Worm (Caenorhabditis elegans): ENCODE results near the gene C06B8.3.

The C06B8.3 gene

DNA sequence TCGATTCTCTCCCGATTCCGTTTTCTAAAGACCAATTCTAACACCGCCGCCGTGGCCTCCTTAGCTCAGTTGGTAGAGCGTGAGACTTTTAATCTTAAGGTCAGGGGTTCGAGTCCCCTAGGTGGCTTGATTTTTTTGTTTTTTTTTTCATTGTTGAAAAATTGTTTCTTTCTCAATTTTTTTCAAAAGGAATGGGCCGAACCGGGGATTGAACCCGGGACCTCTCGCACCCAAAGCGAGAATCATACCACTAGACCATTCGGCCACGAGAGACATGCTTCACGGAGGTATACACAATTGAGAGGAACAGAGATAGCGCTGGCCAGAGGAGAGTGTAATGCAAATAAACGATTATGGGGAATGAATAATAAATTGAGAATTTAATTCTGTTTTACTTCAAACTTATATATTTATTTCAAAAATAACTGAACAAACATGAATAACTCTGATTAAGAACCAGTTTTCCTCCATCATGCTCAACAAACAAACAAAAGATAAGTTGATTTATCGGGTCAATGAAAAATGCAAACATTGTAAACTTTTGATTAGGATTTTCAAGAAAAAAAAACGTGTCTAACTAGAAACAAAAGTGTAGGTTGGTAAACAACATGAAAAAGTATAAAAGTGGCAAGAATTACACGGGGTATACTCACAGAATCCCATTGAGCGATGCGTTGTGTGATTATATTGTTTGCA lies 19.3 kb downstream of the C06B8.3 start, which contains the start of gene pqn-71 (continued):
- peak; percentile 54 for TF ChIP-seq ztf-3 (GFP tag; optimal IDR thresholded peaks at IDR 0.05)
- peak; percentile 47 for TF ChIP-seq ccch-3 (GFP tag; optimal IDR thresholded peaks at IDR 0.05)
- TF ChIP-seq ama-1 (optimal IDR thresholded peaks at IDR 0.05): no peak
- peak; percentile 89 to 90 for TF ChIP-seq ama-1 (GFP tag; optimal IDR thresholded peaks at IDR 0.05)
- TF ChIP-seq hmg-1.2 (GFP tag; IDR thresholded peaks at IDR 0.05): peak; percentile 40
- peak; percentile 85 for TF ChIP-seq tlf-1 (GFP tag; optimal IDR thresholded peaks at IDR 0.05)
- peak; percentile 100 for TF ChIP-seq B0261.1 (tag; optimal IDR thresholded peaks at IDR 0.05)
- TF ChIP-seq attf-6 (GFP tag; IDR thresholded peaks at IDR 0.05): peak; percentile 90
- TF ChIP-seq Y53F4B.3 (GFP tag; IDR thresholded peaks at IDR 0.05): peak; percentile 80; the same call in 1 of the 2 replicates
- peak; percentile 99 for TF ChIP-seq him-1 (tag; optimal IDR thresholded peaks at IDR 0.05)
- TF ChIP-seq egl-18 (GFP tag; IDR thresholded peaks at IDR 0.05): 0 out of 2 replicates have a peak, but pooled peaks have one; percentile 81
- TF ChIP-seq Y56A3A.18 (GFP tag; IDR thresholded peaks at IDR 0.05): peak; percentile 97
- TF ChIP-seq nhr-27 (tag; optimal IDR thresholded peaks at IDR 0.05): peak; percentile 88
- peak; percentile 86 for TF ChIP-seq ztf-18 (tag; optimal IDR thresholded peaks at IDR 0.05)
- peak; percentile 83 for TF ChIP-seq Y53G8AR.9 (GFP tag; conservative IDR thresholded peaks at IDR 0.05)
- peak; percentile 85 for TF ChIP-seq madf-3 (GFP tag; IDR thresholded peaks at IDR 0.05)
- TF ChIP-seq F52B5.7 (tag; optimal IDR thresholded peaks at IDR 0.05): peak; percentile 81
- TF ChIP-seq zim-3 (tag; optimal IDR thresholded peaks at IDR 0.05): peak; percentile 87
- TF ChIP-seq F37B4.10 (GFP tag; IDR thresholded peaks at IDR 0.05): 0 out of 2 replicates have a peak, but pooled peaks have one; percentile 88
- TF ChIP-seq B0019.2 (GFP tag; conservative IDR thresholded peaks at IDR 0.05): peak; percentile 41; the same call in 1 of the 2 replicates
- TF ChIP-seq chd-7 (tag; optimal IDR thresholded peaks at IDR 0.05): peak; percentile 90
- peak; percentile 71; the same call in 1 of the 2 replicates for TF ChIP-seq sea-2 (GFP tag; IDR thresholded peaks at IDR 0.05)
- peak; percentile 88 for TF ChIP-seq ztf-6 (GFP tag; IDR thresholded peaks at IDR 0.05)
- peak; percentile 74 for TF ChIP-seq unc-130 (GFP tag; optimal IDR thresholded peaks at IDR 0.05)
- peak; percentile 86 for TF ChIP-seq snpc-3.4 (tag; optimal IDR thresholded peaks at IDR 0.05)
- peak; percentile 92 for TF ChIP-seq cebp-2 (GFP tag; IDR thresholded peaks at IDR 0.05)
- TF ChIP-seq K12H6.12 (tag; optimal IDR thresholded peaks at IDR 0.05): peak; percentile 81
- TF ChIP-seq efl-1 (GFP tag; optimal IDR thresholded peaks at IDR 0.05): peak; percentile 38
- peak; percentile 91 for TF ChIP-seq somi-1 (GFP tag; optimal IDR thresholded peaks at IDR 0.05)
- TF ChIP-seq akir-1 (GFP tag; optimal IDR thresholded peaks at IDR 0.05): peak; percentile 0
- peak; percentile 74 for TF ChIP-seq ztf-22 (GFP tag; optimal IDR thresholded peaks at IDR 0.05)
- TF ChIP-seq ceh-79 (tag; optimal IDR thresholded peaks at IDR 0.05): peak; percentile 88
- TF ChIP-seq ZK185.1 (tag; optimal IDR thresholded peaks at IDR 0.05; ENCODE audit: poor library complexity, severe bottlenecking): peak; percentile 94
- 0 out of 2 replicates have a peak, but pooled peaks have one; percentile 12 for TF ChIP-seq Y67H2A.10 (GFP tag; conservative IDR thresholded peaks at IDR 0.05)
- peak; percentile 77 for TF ChIP-seq madf-6 (GFP tag; IDR thresholded peaks at IDR 0.05)
- TF ChIP-seq dox-1 (GFP tag; IDR thresholded peaks at IDR 0.05): peak; percentile 95
- no peak for TF ChIP-seq ets-4 (GFP tag; optimal IDR thresholded peaks at IDR 0.05)
- peak; percentile 6 for TF ChIP-seq pha-4 (tag; optimal IDR thresholded peaks at IDR 0.05)
- TF ChIP-seq repo-1 (tag; optimal IDR thresholded peaks at IDR 0.05): peak; percentile 92
- peak; percentile 47 for TF ChIP-seq F57A8.1 (GFP tag; optimal IDR thresholded peaks at IDR 0.05)
- peak; percentile 71 for TF ChIP-seq mes-4 (tag; optimal IDR thresholded peaks at IDR 0.05)
- TF ChIP-seq lin-35 (GFP tag; optimal IDR thresholded peaks at IDR 0.05): peak in 1 of 3 experiments; percentile 91
- peak; percentile 90 for TF ChIP-seq athp-1 (tag; optimal IDR thresholded peaks at IDR 0.05)
- TF ChIP-seq xnd-1 (tag; optimal IDR thresholded peaks at IDR 0.05): peak; percentile 46
- peak; percentile 91 for TF ChIP-seq rcor-1 (GFP tag; IDR thresholded peaks at IDR 0.05)
- peak; percentile 82 for TF ChIP-seq C06A6.2 (GFP tag; conservative IDR thresholded peaks at IDR 0.05)
- TF ChIP-seq fkh-3 (tag; optimal IDR thresholded peaks at IDR 0.05): peak; percentile 84
- TF ChIP-seq atf-7 (tag; optimal IDR thresholded peaks at IDR 0.05): peak; percentile 85
